Fruit fly (Drosophila melanogaster): ENCODE data around the gene CG2983.
A peak's percentile ranks its signal among the peaks of the same experiment; 100 is the strongest.

CG2983 gene

DNA sequence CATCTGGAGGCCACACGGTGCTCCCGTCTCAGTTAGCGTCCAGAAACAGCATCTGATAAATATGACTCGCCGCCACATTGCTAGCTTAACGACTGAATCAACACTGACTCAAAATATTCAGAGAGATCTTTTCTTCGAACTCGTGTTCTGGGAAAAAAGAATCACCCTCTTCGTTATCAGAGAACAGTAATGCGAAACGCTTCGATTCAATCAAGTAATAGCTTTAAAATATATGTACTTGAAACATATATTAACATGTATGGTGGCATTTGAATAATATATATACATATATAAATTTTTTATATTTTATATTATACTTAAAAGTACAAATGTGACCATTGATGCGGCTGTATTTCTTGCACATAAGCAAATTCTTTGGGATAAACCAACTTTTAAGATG, 1.8 kb upstream of the CG2983 start, which contains the start of gene CG18557:
Gene CG18557, minus strand, starts transcription at position 101 of the 400 bp plus-strand sequence.
- TF ChIP-seq CG3995 (GFP tag; optimal IDR thresholded peaks at IDR 0.05) (no peak), en (GFP tag; optimal IDR thresholded peaks at IDR 0.05) (no peak), yki (optimal IDR thresholded peaks at IDR 0.05) (no peak), CG15011 (GFP tag; optimal IDR thresholded peaks at IDR 0.05) (no peak), ftz-f1 (GFP tag; optimal IDR thresholded peaks at IDR 0.05) (no peak), gsb-n (tag; optimal IDR thresholded peaks at IDR 0.05) (no peak), Lim3 (GFP tag; IDR thresholded peaks at IDR 0.05) (no peak), Dip2 (GFP tag; IDR thresholded peaks at IDR 0.05) (no peak), CG1832 (GFP tag; optimal IDR thresholded peaks at IDR 0.05) (no peak), CG9797 (GFP tag; optimal IDR thresholded peaks at IDR 0.05) (no peak), CkIIα-i1 (GFP tag; IDR thresholded peaks at IDR 0.05) (no peak)

DNA sequence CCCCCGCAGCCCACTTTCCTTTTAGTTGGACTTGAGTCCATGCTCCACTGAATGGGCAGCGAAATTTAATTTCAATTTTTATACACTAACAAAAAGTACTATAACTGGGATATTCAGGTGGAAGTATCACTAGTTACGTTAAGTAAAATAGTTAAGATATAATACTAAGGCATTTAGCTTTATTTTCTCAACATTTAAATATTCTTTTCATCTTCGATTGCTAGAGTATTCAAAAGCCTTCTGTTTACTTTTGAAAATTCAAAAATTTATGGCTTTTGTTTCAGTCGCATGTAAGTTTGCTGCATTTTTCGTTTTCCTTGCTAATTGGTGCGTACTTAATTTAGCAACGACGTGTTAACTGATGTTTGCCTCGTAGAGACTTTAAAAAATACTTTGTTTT, 4.2 kb downstream of the CG2983 start:
- TF ChIP-seq Drgx (GFP tag; IDR thresholded peaks at IDR 0.05) = peak; percentile 40; the same call in 1 of the 2 replicates
- peak; percentile 8 for TF ChIP-seq Sox102F (GFP tag; optimal IDR thresholded peaks at IDR 0.05)
- no peak for TF ChIP-seq ash1 (GFP tag; optimal IDR thresholded peaks at IDR 0.05)
- TF ChIP-seq crp (GFP tag; optimal IDR thresholded peaks at IDR 0.05) = no peak
- TF ChIP-seq Rfx (GFP tag; IDR thresholded peaks at IDR 0.05) = no peak

DNA sequence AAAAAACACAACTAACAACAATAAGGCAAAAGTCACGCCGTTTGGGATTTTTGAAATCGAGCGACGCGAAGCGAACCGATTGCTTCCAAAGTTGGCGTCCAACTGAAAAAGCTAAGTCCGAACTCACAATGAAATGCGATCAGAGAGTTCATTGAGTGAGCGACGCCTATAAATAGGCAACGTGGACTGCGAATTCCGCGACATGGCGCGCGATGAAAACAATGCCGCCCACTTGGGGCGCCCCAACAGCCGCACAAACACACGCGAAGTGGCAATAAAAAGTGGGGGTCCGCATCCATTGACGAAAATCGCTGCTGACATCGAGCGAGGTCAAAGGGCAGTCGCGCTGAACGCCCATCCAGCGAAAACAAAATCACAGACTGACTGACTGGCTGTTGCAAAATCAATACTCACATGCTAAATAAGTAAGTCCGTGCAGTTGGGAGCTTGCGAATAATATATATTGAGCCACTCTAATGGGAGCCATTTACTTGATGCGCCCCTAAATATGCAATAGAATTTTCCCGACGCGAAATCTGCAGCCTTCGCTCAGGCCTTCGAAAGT, 7.9 kb downstream of the CG2983 start:
- no peak for TF ChIP-seq grn (GFP tag; optimal IDR thresholded peaks at IDR 0.05)
- peak; percentile 46 for TF ChIP-seq CG1603 (tag; optimal IDR thresholded peaks at IDR 0.05)
- TF ChIP-seq Asciz (GFP tag; optimal IDR thresholded peaks at IDR 0.05) = no peak
- TF ChIP-seq chif (GFP tag; optimal IDR thresholded peaks at IDR 0.05) = no peak
- TF ChIP-seq E2f1 (GFP tag; IDR thresholded peaks at IDR 0.05) = no peak
- peak; percentile 50 for TF ChIP-seq CG5180 (GFP tag; optimal IDR thresholded peaks at IDR 0.05)
- no peak for TF ChIP-seq repo (GFP tag; optimal IDR thresholded peaks at IDR 0.05)
- TF ChIP-seq CG9797 (GFP tag; optimal IDR thresholded peaks at IDR 0.05) = no peak
- no peak for TF ChIP-seq CG6683 (GFP tag; optimal IDR thresholded peaks at IDR 0.05)
- no peak for TF ChIP-seq ttk (GFP tag; IDR thresholded peaks at IDR 0.05)
- TF ChIP-seq CG4707 (GFP tag; optimal IDR thresholded peaks at IDR 0.05) = no peak
- TF ChIP-seq CG33213 (GFP tag; optimal IDR thresholded peaks at IDR 0.05) = no peak
- no peak for TF ChIP-seq Sox100B (GFP tag; optimal IDR thresholded peaks at IDR 0.05)
- peak in 1 of 2 experiments; percentile 99 for TF ChIP-seq Hr78 (GFP tag; optimal IDR thresholded peaks at IDR 0.05)
- no peak for TF ChIP-seq H2.0 (GFP tag; IDR thresholded peaks at IDR 0.05)
- TF ChIP-seq CG10267 (tag; optimal IDR thresholded peaks at IDR 0.05) = no peak
- no peak for TF ChIP-seq CG10209 (GFP tag; optimal IDR thresholded peaks at IDR 0.05)
- TF ChIP-seq sna (GFP tag; IDR thresholded peaks at IDR 0.05; ENCODE audit: partially characterized antibody) = 0 out of 2 replicates have a peak, but pooled peaks have one; percentile 17
- TF ChIP-seq CG15601 (tag; optimal IDR thresholded peaks at IDR 0.05) = no peak
- TF ChIP-seq Bgb (GFP tag; IDR thresholded peaks at IDR 0.05; ENCODE audit: partially characterized antibody) = peak; percentile 41; the same call in 1 of the 2 replicates
- no peak for TF ChIP-seq maf-S (GFP tag; optimal IDR thresholded peaks at IDR 0.05)
- TF ChIP-seq grau (tag; optimal IDR thresholded peaks at IDR 0.05) = no peak
- TF ChIP-seq Nf-YC (tag; optimal IDR thresholded peaks at IDR 0.05) = no peak
- TF ChIP-seq CG3995 (GFP tag; optimal IDR thresholded peaks at IDR 0.05) = no peak
- TF ChIP-seq CG2678 (tag; optimal IDR thresholded peaks at IDR 0.05) = no peak
- TF ChIP-seq CG3407 (GFP tag; optimal IDR thresholded peaks at IDR 0.05) = no peak
- TF ChIP-seq sens (GFP tag) = no peak
- no peak for TF ChIP-seq CG8281 (tag; optimal IDR thresholded peaks at IDR 0.05)
- TF ChIP-seq jigr1 (GFP tag; IDR thresholded peaks at IDR 0.05) = no peak
- peak; percentile 2 for TF ChIP-seq amos (GFP tag; IDR thresholded peaks at IDR 0.05; ENCODE audit: partially characterized antibody)
- TF ChIP-seq Ptx1 (GFP tag; IDR thresholded peaks at IDR 0.05) = no peak
- TF ChIP-seq onecut (GFP tag; IDR thresholded peaks at IDR 0.05) = no peak
- no peak for TF ChIP-seq Lhr (GFP tag; optimal IDR thresholded peaks at IDR 0.05)

All from whole organism, embryonic.